Fruit fly (Drosophila melanogaster): ENCODE measurements around the gene CG15927.

Gene CG15927

dm6 chrX:12434604-12435003, 19.9 kb upstream of the CG15927 start:
- no peak for TF ChIP-seq CG3919 (GFP tag; optimal IDR thresholded peaks at IDR 0.05)
- no peak for TF ChIP-seq CG6792 (GFP tag; optimal IDR thresholded peaks at IDR 0.05)
- TF ChIP-seq Ets96B (tag; optimal IDR thresholded peaks at IDR 0.05), result no peak
- TF ChIP-seq CG6163 (GFP tag; IDR thresholded peaks at IDR 0.05), result no peak
- no peak for TF ChIP-seq CG3032 (tag; optimal IDR thresholded peaks at IDR 0.05)
- TF ChIP-seq svp (GFP tag), result no peak
- no peak for TF ChIP-seq esn (GFP tag; optimal IDR thresholded peaks at IDR 0.05)
- TF ChIP-seq Hr39 (GFP tag; optimal IDR thresholded peaks at IDR 0.05), result no peak
- TF ChIP-seq Hr38 (GFP tag; optimal IDR thresholded peaks at IDR 0.05), result no peak
- no peak for TF ChIP-seq CG6854 (GFP tag; optimal IDR thresholded peaks at IDR 0.05)
- TF ChIP-seq Ets21C (GFP tag; optimal IDR thresholded peaks at IDR 0.05), result no peak
- TF ChIP-seq Hr4 (GFP tag; optimal IDR thresholded peaks at IDR 0.05), result no peak
- no peak for TF ChIP-seq Blimp-1 (GFP tag; optimal IDR thresholded peaks at IDR 0.05)
- no peak for TF ChIP-seq Eip93F (GFP tag; optimal IDR thresholded peaks at IDR 0.05)
- no peak for TF ChIP-seq CG7368 (GFP tag; optimal IDR thresholded peaks at IDR 0.05)
- no peak for TF ChIP-seq CG34406 (GFP tag; optimal IDR thresholded peaks at IDR 0.05)

- TF ChIP-seq Eip78C (GFP tag), result peak; percentile 3
- TF ChIP-seq Hr38 (GFP tag; optimal IDR thresholded peaks at IDR 0.05), result no peak
Observed at dm6 chrX:12437099-12437498, 17.4 kb upstream of the CG15927 start.

- TF ChIP-seq CG8632 (GFP tag; optimal IDR thresholded peaks at IDR 0.05) (no peak), CG9139 (GFP tag; optimal IDR thresholded peaks at IDR 0.05) (no peak), svp (GFP tag) (peak; percentile 23), CG10631 (GFP tag; optimal IDR thresholded peaks at IDR 0.05) (no peak), net (GFP tag; optimal IDR thresholded peaks at IDR 0.05) (no peak), CG32006 (GFP tag; optimal IDR thresholded peaks at IDR 0.05) (peak; percentile 60), CG31627 (GFP tag; optimal IDR thresholded peaks at IDR 0.05) (no peak), CG6163 (GFP tag; IDR thresholded peaks at IDR 0.05) (no peak), CG8119 (GFP tag; IDR thresholded peaks at IDR 0.05) (peak; percentile 50; the same call in 2 of the 3 replicates), achi (GFP tag; optimal IDR thresholded peaks at IDR 0.05) (no peak), dac (GFP tag; optimal IDR thresholded peaks at IDR 0.05) (no peak), CG15336 (GFP tag; IDR thresholded peaks at IDR 0.05) (peak; percentile 39; the same call in 1 of the 2 replicates), Eip75B (GFP tag; optimal IDR thresholded peaks at IDR 0.05) (no peak), Hr4 (GFP tag; optimal IDR thresholded peaks at IDR 0.05) (peak; percentile 62), Blimp-1 (GFP tag; optimal IDR thresholded peaks at IDR 0.05) (no peak), fkh (GFP tag; optimal IDR thresholded peaks at IDR 0.05) (no peak), Smox (GFP tag; optimal IDR thresholded peaks at IDR 0.05) (no peak), Sox102F (GFP tag; optimal IDR thresholded peaks at IDR 0.05) (no peak), CG3919 (GFP tag; optimal IDR thresholded peaks at IDR 0.05) (peak; percentile 12), CG6276 (GFP tag; optimal IDR thresholded peaks at IDR 0.05) (peak; percentile 11), CG16779 (tag; optimal IDR thresholded peaks at IDR 0.05) (no peak), pdm3 (GFP tag; optimal IDR thresholded peaks at IDR 0.05) (peak; percentile 20), Sox14 (GFP tag; optimal IDR thresholded peaks at IDR 0.05) (no peak), Sox15 (GFP tag; optimal IDR thresholded peaks at IDR 0.05) (no peak), CG3032 (tag; optimal IDR thresholded peaks at IDR 0.05) (no peak), CG4318 (GFP tag; optimal IDR thresholded peaks at IDR 0.05) (peak; percentile 22), acj6 (GFP tag; optimal IDR thresholded peaks at IDR 0.05) (peak; percentile 1), Eip78C (GFP tag) (peak; percentile 56), OdsH (GFP tag; optimal IDR thresholded peaks at IDR 0.05) (peak; percentile 22), CG1621 (tag; optimal IDR thresholded peaks at IDR 0.05) (no peak), fd59A (GFP tag; optimal IDR thresholded peaks at IDR 0.05) (no peak), CG11902 (GFP tag; optimal IDR thresholded peaks at IDR 0.05) (no peak), ss (GFP tag; optimal IDR thresholded peaks at IDR 0.05) (no peak), CG11294 (GFP tag; IDR thresholded peaks at IDR 0.05) (no peak)
Observed at dm6 chrX:12447874-12448273, 6.7 kb upstream of the CG15927 start.
